Worm (Caenorhabditis elegans) whole organism, L4/young adult: ENCODE data around the gene pmk-3.

Experiments
- W03F9.2 ChIP-seq: fragments of 150-350 bp; optimal IDR thresholded peaks from 2 replicates; lab custom pipeline; 2014; ENCODE audit warnings: missing biosample characterization, missing genetic modification characterization
- him-1 ChIP-seq: sonication (generic microtip); optimal IDR thresholded peaks from 2 replicates; lab custom pipeline; 2016; ENCODE audit warnings: missing genotype, missing genetic modification reagents, missing genetic modification characterization, missing compliant biosample characterization

- no peak for TF ChIP-seq W03F9.2 (tag; lab: Kevin White, UChicago)
- TF ChIP-seq him-1 (tag; lab: Kevin White, UChicago) = no peak
These were observed 42.6 kb upstream of the pmk-3 start for ce11 chrIV:8096375-8096774.
